Fruit fly (Drosophila melanogaster) whole organism, embryonic: ENCODE data around the gene dia.

Source experiments
- Aef1 ChIP-seq: fragments of 200-800 bp; sonication (Bioruptor generic); IDR thresholded peaks from 3 replicates; pipeline ENCODE4 v1.3.6; 2022; ENCODE audit warnings: missing biosample characterization, missing genetic modification characterization
- CG10147 ChIP-seq: fragments of 200-800 bp; sonication (Bioruptor generic); optimal IDR thresholded peaks from 2 replicates; lab custom pipeline; 2019; ENCODE audit warnings: missing biosample characterization, mild to moderate bottlenecking, missing genetic modification characterization, moderate library complexity
- CG10543 ChIP-seq: fragments of 200-800 bp; sonication (Bioruptor generic); optimal IDR thresholded peaks from 3 replicates; lab custom pipeline; 2017; ENCODE audit warnings: missing biosample characterization, mild to moderate bottlenecking, missing genetic modification characterization, moderate library complexity
- CG12071 ChIP-seq: fragments of 200-800 bp; sonication (Bioruptor generic); optimal IDR thresholded peaks from 3 replicates; lab custom pipeline; 2018; ENCODE audit warnings: missing biosample characterization, mild to moderate bottlenecking, missing genetic modification characterization
- CG12155 ChIP-seq: fragments of 200-800 bp; sonication (Bioruptor generic); optimal IDR thresholded peaks from 3 replicates; lab custom pipeline; 2016; ENCODE audit warnings: missing biosample characterization, missing genetic modification characterization
- CG1233 ChIP-seq: fragments of 200-800 bp; sonication (Bioruptor generic); optimal IDR thresholded peaks from 4 replicates; lab custom pipeline; 2018; ENCODE audit warnings: missing biosample characterization, mild to moderate bottlenecking, missing genetic modification characterization
- CG14965 ChIP-seq: fragments of 200-800 bp; sonication (Bioruptor generic); optimal IDR thresholded peaks from 2 replicates; lab custom pipeline; 2016; ENCODE audit warnings: missing biosample characterization, missing genetic modification characterization, borderline replicate concordance
- CG15073 ChIP-seq: fragments of 200-800 bp; sonication (Bioruptor generic); optimal IDR thresholded peaks from 2 replicates; lab custom pipeline; 2016; ENCODE audit warnings: missing biosample characterization, missing genetic modification characterization
- CG15696 ChIP-seq: fragments of 200-800 bp; sonication (Bioruptor generic); optimal IDR thresholded peaks from 2 replicates; lab custom pipeline; 2019; ENCODE audit warnings: missing biosample characterization, mild to moderate bottlenecking, missing genetic modification characterization, moderate library complexity
- CG17385 ChIP-seq: fragments of 200-800 bp; sonication (Bioruptor generic); optimal IDR thresholded peaks from 3 replicates; lab custom pipeline; 2018; ENCODE audit warnings: missing biosample characterization, mild to moderate bottlenecking, missing genetic modification characterization
- CG18011 ChIP-seq: fragments of 200-800 bp; sonication (Bioruptor generic); optimal IDR thresholded peaks from 2 replicates; lab custom pipeline; 2017; ENCODE audit warnings: missing biosample characterization, missing genetic modification characterization, mild to moderate bottlenecking, moderate library complexity, missing genotype
- CG30020 ChIP-seq: fragments of 200-800 bp; optimal IDR thresholded peaks from 2 replicates; lab custom pipeline; 2019; ENCODE audit warnings: missing biosample characterization, mild to moderate bottlenecking, missing genetic modification characterization, moderate library complexity
- CG3065 ChIP-seq: fragments of 200-800 bp; sonication (Bioruptor generic); optimal IDR thresholded peaks from 2 replicates; lab custom pipeline; 2016; ENCODE audit warnings: missing biosample characterization, missing genetic modification characterization
- CG31224 ChIP-seq: fragments of 200-800 bp; sonication (Bioruptor generic); IDR thresholded peaks from 2 replicates; pipeline ENCODE4 v1.3.6; 2022; ENCODE audit warnings: missing biosample characterization, missing genetic modification characterization
- CG7271 ChIP-seq: fragments of 200-800 bp; sonication (Bioruptor generic); optimal IDR thresholded peaks from 2 replicates; lab custom pipeline; 2018; ENCODE audit warnings: missing biosample characterization, mild to moderate bottlenecking, missing genetic modification characterization, moderate library complexity
- CkIIα-i1 ChIP-seq: fragments of 200-800 bp; sonication (Bioruptor generic); IDR thresholded peaks from 2 replicates; pipeline ENCODE4 v1.3.6; 2022; ENCODE audit warnings: missing biosample characterization, missing genetic modification characterization
- Dip2 ChIP-seq: fragments of 200-800 bp; sonication (Bioruptor generic); IDR thresholded peaks from 2 replicates; pipeline ENCODE4 v1.3.6; 2022; ENCODE audit warnings: missing biosample characterization, missing genetic modification characterization
- Dp ChIP-seq: fragments of 200-800 bp; sonication (Bioruptor generic); optimal IDR thresholded peaks from 2 replicates; lab custom pipeline; 2018; ENCODE audit warnings: missing biosample characterization, mild to moderate bottlenecking, missing genetic modification characterization, moderate library complexity
- E2f1 ChIP-seq: fragments of 200-800 bp; sonication (Bioruptor generic); IDR thresholded peaks from 2 replicates; pipeline ENCODE4 v1.3.6; 2022; ENCODE audit warnings: missing biosample characterization, missing genetic modification characterization
- Hmx ChIP-seq: fragments of 200-800 bp; sonication (Bioruptor generic); optimal IDR thresholded peaks from 2 replicates; lab custom pipeline; 2016; ENCODE audit warnings: missing biosample characterization, missing genetic modification characterization
- Jarid2 ChIP-seq: fragments of 200-800 bp; sonication (Bioruptor generic); optimal IDR thresholded peaks from 3 replicates; lab custom pipeline; 2017; ENCODE audit warnings: mild to moderate bottlenecking, missing biosample characterization, missing genetic modification reagents, missing genetic modification characterization
- Lpt ChIP-seq: fragments of >200 bp; optimal IDR thresholded peaks from 2 replicates; lab custom pipeline; 2018; ENCODE audit warnings: missing biosample characterization, missing genetic modification characterization
- MBD-R2 ChIP-seq: fragments of 200-800 bp; sonication (Bioruptor generic); IDR thresholded peaks from 2 replicates; pipeline ENCODE4 v1.3.6; 2022; ENCODE audit warnings: missing biosample characterization, missing genetic modification characterization
- Max ChIP-seq: fragments of 200-800 bp; sonication (Bioruptor generic); optimal IDR thresholded peaks from 2 replicates; lab custom pipeline; 2016; ENCODE audit warnings: missing biosample characterization, mild to moderate bottlenecking, missing genetic modification characterization
- Ravus ChIP-seq: fragments of 200-800 bp; sonication (Bioruptor generic); IDR thresholded peaks from 2 replicates; pipeline ENCODE4 v1.3.6; 2022; ENCODE audit warnings: missing biosample characterization, missing genetic modification characterization
- Sry-δ ChIP-seq: fragments of 200-800 bp; sonication (Bioruptor generic); optimal IDR thresholded peaks from 2 replicates; lab custom pipeline; 2016; ENCODE audit warnings: missing biosample characterization, missing genetic modification characterization
- Taf1 ChIP-seq: fragments of 200-800 bp; sonication (Bioruptor generic); IDR thresholded peaks from 2 replicates; pipeline ENCODE4 v1.3.6; 2022; ENCODE audit warnings: missing biosample characterization, missing genetic modification characterization
- Tbp ChIP-seq: fragments of >200 bp; optimal IDR thresholded peaks from 2 replicates; lab custom pipeline; 2018; ENCODE audit warnings: missing biosample characterization, missing genetic modification characterization
- al ChIP-seq: fragments of 200-800 bp; sonication (Bioruptor generic); IDR thresholded peaks from 2 replicates; pipeline ENCODE4 v1.3.6; 2022; ENCODE audit warnings: missing biosample characterization, missing genetic modification characterization
- bcd ChIP-seq: fragments of 200-800 bp; sonication (Bioruptor generic); optimal IDR thresholded peaks from 2 replicates; lab custom pipeline; 2017; ENCODE audit warnings: missing biosample characterization, mild to moderate bottlenecking, missing genetic modification characterization
- chn ChIP-seq: fragments of 200-800 bp; sonication (Bioruptor generic); optimal IDR thresholded peaks from 2 replicates; lab custom pipeline; 2016; ENCODE audit warnings: missing biosample characterization, missing genetic modification characterization
- corto ChIP-seq: fragments of 200-800 bp; sonication (Bioruptor generic); optimal IDR thresholded peaks from 2 replicates; lab custom pipeline; 2016; ENCODE audit warnings: missing biosample characterization, mild to moderate bottlenecking, missing genetic modification characterization, moderate library complexity
- da ChIP-seq: fragments of 200-800 bp; sonication (Bioruptor generic); optimal IDR thresholded peaks from 2 replicates; lab custom pipeline; 2016; ENCODE audit warnings: missing biosample characterization, missing genetic modification characterization
- dysf ChIP-seq: fragments of 200-800 bp; sonication (Bioruptor generic); IDR thresholded peaks from 3 replicates; pipeline ENCODE4 v1.3.6; 2022; ENCODE audit warnings: missing biosample characterization, missing genetic modification characterization
- eve ChIP-seq, 2 experiments: fragments of >200 bp; optimal IDR thresholded peaks; 2 replicates each; lab custom pipeline; 2017; ENCODE audit warnings: missing biosample characterization in 2 of 2, missing genetic modification characterization in 2 of 2
- eyg ChIP-seq: fragments of 200-800 bp; sonication (Bioruptor generic); optimal IDR thresholded peaks from 3 replicates; lab custom pipeline; 2016; ENCODE audit warnings: missing biosample characterization, missing genetic modification characterization
- fd3F ChIP-seq: fragments of 200-800 bp; sonication (Bioruptor generic); optimal IDR thresholded peaks from 2 replicates; lab custom pipeline; 2018; ENCODE audit warnings: missing biosample characterization, mild to moderate bottlenecking, missing genetic modification characterization, moderate library complexity
- gcm2 ChIP-seq: fragments of 200-800 bp; sonication (Bioruptor generic); optimal IDR thresholded peaks from 2 replicates; lab custom pipeline; 2016; ENCODE audit warnings: missing biosample characterization, missing genetic modification characterization
- grn ChIP-seq: fragments of 200-800 bp; sonication (Bioruptor generic); optimal IDR thresholded peaks from 3 replicates; lab custom pipeline; 2017; ENCODE audit warnings: missing biosample characterization, missing genetic modification characterization
- kah ChIP-seq: fragments of 200-800 bp; sonication (Bioruptor generic); optimal IDR thresholded peaks from 2 replicates; lab custom pipeline; 2018; ENCODE audit warnings: missing biosample characterization, mild to moderate bottlenecking, missing genetic modification characterization
- kay ChIP-seq: fragments of 200-800 bp; sonication (Bioruptor generic); optimal IDR thresholded peaks from 2 replicates; lab custom pipeline; 2016; ENCODE audit warnings: missing biosample characterization, missing genetic modification characterization
- lilli ChIP-seq: fragments of 200-800 bp; sonication (Bioruptor generic); optimal IDR thresholded peaks from 3 replicates; lab custom pipeline; 2016; ENCODE audit warnings: missing biosample characterization, missing genetic modification characterization
- onecut ChIP-seq: fragments of 200-800 bp; sonication (Bioruptor generic); IDR thresholded peaks from 2 replicates; pipeline ENCODE4 v1.3.6; 2022; ENCODE audit warnings: missing biosample characterization, missing genetic modification characterization
- pho ChIP-seq: fragments of 200-800 bp; sonication (Bioruptor generic); optimal IDR thresholded peaks from 2 replicates; lab custom pipeline; 2016; ENCODE audit warnings: missing biosample characterization, missing genetic modification characterization
- pzg ChIP-seq: fragments of 200-800 bp; sonication (Bioruptor generic); optimal IDR thresholded peaks from 3 replicates; lab custom pipeline; 2018; ENCODE audit warnings: missing biosample characterization, mild to moderate bottlenecking, missing genetic modification characterization, moderate library complexity
- ranshi ChIP-seq: fragments of 200-800 bp; sonication (Bioruptor generic); IDR thresholded peaks from 2 replicates; pipeline ENCODE4 v1.3.6; 2022; ENCODE audit warnings: missing biosample characterization, missing genetic modification characterization
- run ChIP-seq: fragments of 200-800 bp; sonication (Bioruptor generic); optimal IDR thresholded peaks from 3 replicates; lab custom pipeline; 2018; ENCODE audit warnings: missing biosample characterization, mild to moderate bottlenecking, missing genetic modification characterization
- sc ChIP-seq, 3 experiments: fragments of >200 bp in 2 of 3; fragments of 200-800 bp in 1 of 3; sonication (Bioruptor generic) in 1 of 3; optimal IDR thresholded peaks; 2 replicates in 2 of 3; 3 replicates in 1 of 3; lab custom pipeline; 2017; ENCODE audit warnings: mild to moderate bottlenecking in 1 of 3, missing biosample characterization in 1 of 3, missing genetic modification characterization in 1 of 3, missing genetic modification reagents in 1 of 3
- sd ChIP-seq: fragments of 200-800 bp; sonication (Bioruptor generic); optimal IDR thresholded peaks from 3 replicates; lab custom pipeline; 2018; ENCODE audit warnings: missing biosample characterization, mild to moderate bottlenecking, missing genetic modification characterization, moderate library complexity
- sr ChIP-seq: fragments of 200-800 bp; sonication (Bioruptor generic); IDR thresholded peaks from 3 replicates; pipeline ENCODE4 v1.3.6; 2022; ENCODE audit warnings: missing biosample characterization, missing genetic modification characterization
- tap ChIP-seq: fragments of 200-800 bp; optimal IDR thresholded peaks from 3 replicates; lab custom pipeline; 2019; ENCODE audit warnings: missing biosample characterization, mild to moderate bottlenecking, missing genetic modification characterization, moderate library complexity

The dia gene

DNA sequence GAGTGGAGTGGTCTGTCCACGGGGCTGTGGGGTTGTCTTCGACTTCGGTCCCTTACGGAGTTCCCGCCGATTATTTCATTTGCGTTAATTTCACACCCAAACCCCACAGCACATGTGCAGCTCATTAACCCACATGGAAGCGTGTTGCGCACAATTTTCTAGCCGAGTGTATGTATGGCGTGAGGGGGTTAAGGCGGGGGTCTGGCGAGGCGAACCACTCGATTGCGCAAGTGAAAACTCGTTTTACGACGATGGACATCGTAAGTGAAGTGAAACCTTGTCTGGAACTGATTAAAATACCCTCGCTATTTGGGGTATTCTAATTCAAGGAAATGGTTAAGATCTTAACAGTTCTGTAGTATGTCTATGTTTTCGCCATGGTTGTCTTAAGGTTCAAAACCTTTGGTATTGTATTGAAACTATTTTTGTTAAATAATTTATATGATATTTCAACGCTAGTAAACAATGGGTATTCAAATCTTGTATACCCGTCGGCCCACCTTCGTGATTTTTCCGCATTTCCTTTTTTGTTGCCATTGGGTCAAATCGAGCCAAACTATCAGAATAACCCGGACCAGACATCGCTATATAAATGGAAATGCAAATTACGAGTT lies 53.2 kb downstream of the dia start (continued):
- TF ChIP-seq Jarid2 (GFP tag; lab: Kevin White, UChicago), result no peak
- no peak for TF ChIP-seq onecut (GFP tag; lab: Robert Waterston, UW)
- TF ChIP-seq run (tag; lab: Kevin White, UChicago), result no peak
- TF ChIP-seq CG14965 (GFP tag; lab: Kevin White, UChicago), result no peak
- TF ChIP-seq sc (optimal IDR thresholded peaks at IDR 0.05; lab: Kevin White, UChicago), result no peak
- peak; percentile 0 for TF ChIP-seq sc (GFP tag; optimal IDR thresholded peaks at IDR 0.05; lab: Kevin White, UChicago)
- TF ChIP-seq eyg (GFP tag; lab: Kevin White, UChicago), result no peak
- TF ChIP-seq CG15073, result no peak
- TF ChIP-seq da (GFP tag; lab: Kevin White, UChicago), result no peak
- no peak for TF ChIP-seq al
- TF ChIP-seq kay (GFP tag; lab: Kevin White, UChicago), result no peak
- no peak for TF ChIP-seq corto
- no peak for TF ChIP-seq grn (GFP tag; lab: Kevin White, UChicago)
- no peak for TF ChIP-seq gcm2 (GFP tag; lab: Kevin White, UChicago)
- TF ChIP-seq lilli (GFP tag; lab: Kevin White, UChicago), result peak; percentile 15
- TF ChIP-seq fd3F (GFP tag; lab: Kevin White, UChicago), result peak; percentile 29
- no peak for TF ChIP-seq CG30020 (tag; lab: Kevin White, UChicago)
- TF ChIP-seq tap (tag; lab: Kevin White, UChicago), result peak; percentile 68
- peak; percentile 55; the same call in 1 of the 2 replicates for TF ChIP-seq E2f1 (GFP tag; lab: Robert Waterston, UW)
- no peak for TF ChIP-seq Dp (GFP tag; lab: Kevin White, UChicago)
- TF ChIP-seq Taf1 (GFP tag; lab: Robert Waterston, UW), result no peak
- no peak for TF ChIP-seq CG12155 (GFP tag; lab: Kevin White, UChicago)
- TF ChIP-seq CG7271, result no peak
- peak in 1 of 2 experiments; percentile 68 for TF ChIP-seq eve (GFP tag; optimal IDR thresholded peaks at IDR 0.05; lab: Kevin White, UChicago)
- peak; percentile 55 for TF ChIP-seq CG17385 (GFP tag; lab: Kevin White, UChicago)
- no peak for TF ChIP-seq sr (GFP tag; lab: Robert Waterston, UW)
- TF ChIP-seq Max (GFP tag; lab: Kevin White, UChicago), result no peak
- peak; percentile 50; the same call in 1 of the 3 replicates for TF ChIP-seq dysf (GFP tag; lab: Robert Waterston, UW)
- no peak for TF ChIP-seq pho
- TF ChIP-seq CG18011 (GFP tag; lab: Kevin White, UChicago), result no peak
- peak; percentile 35 for TF ChIP-seq CG12071 (GFP tag; lab: Kevin White, UChicago)
- no peak for TF ChIP-seq Ravus (GFP tag; lab: Robert Waterston, UW)
- no peak for TF ChIP-seq CG15696 (tag; lab: Kevin White, UChicago)
- no peak for TF ChIP-seq Lpt (GFP tag; lab: Kevin White, UChicago)
- TF ChIP-seq Aef1 (GFP tag; lab: Robert Waterston, UW), result 0 out of 3 replicates have a peak, but pooled peaks have one; percentile 20
- peak; percentile 31 for TF ChIP-seq CG10543 (GFP tag; lab: Kevin White, UChicago)
- no peak for TF ChIP-seq MBD-R2 (GFP tag; lab: Robert Waterston, UW)
- no peak for TF ChIP-seq Tbp
- TF ChIP-seq CG10147 (GFP tag; lab: Kevin White, UChicago), result no peak
- peak; percentile 9 for TF ChIP-seq bcd (GFP tag; lab: Kevin White, UChicago)
- TF ChIP-seq pzg (GFP tag; lab: Kevin White, UChicago), result no peak
- TF ChIP-seq ranshi (GFP tag; lab: Robert Waterston, UW), result 0 out of 2 replicates have a peak, but pooled peaks have one; percentile 27
- TF ChIP-seq sd, result peak; percentile 3
- no peak for TF ChIP-seq CG1233 (GFP tag; lab: Kevin White, UChicago)
- no peak for TF ChIP-seq CkIIα-i1
- TF ChIP-seq Sry-δ, result no peak
- TF ChIP-seq kah, result no peak
- no peak for TF ChIP-seq CG3065 (GFP tag; lab: Kevin White, UChicago)
- no peak for TF ChIP-seq chn
- TF ChIP-seq Hmx (GFP tag; lab: Kevin White, UChicago), result no peak
- TF ChIP-seq Dip2 (GFP tag; lab: Robert Waterston, UW), result no peak
- no peak for TF ChIP-seq CG31224 (GFP tag; lab: Robert Waterston, UW)
